Worm (Caenorhabditis elegans): ENCODE measurements around the gene F53F4.15.
A peak's percentile ranks its signal among the peaks of the same experiment; 100 is the strongest.

The F53F4.15 gene

DNA sequence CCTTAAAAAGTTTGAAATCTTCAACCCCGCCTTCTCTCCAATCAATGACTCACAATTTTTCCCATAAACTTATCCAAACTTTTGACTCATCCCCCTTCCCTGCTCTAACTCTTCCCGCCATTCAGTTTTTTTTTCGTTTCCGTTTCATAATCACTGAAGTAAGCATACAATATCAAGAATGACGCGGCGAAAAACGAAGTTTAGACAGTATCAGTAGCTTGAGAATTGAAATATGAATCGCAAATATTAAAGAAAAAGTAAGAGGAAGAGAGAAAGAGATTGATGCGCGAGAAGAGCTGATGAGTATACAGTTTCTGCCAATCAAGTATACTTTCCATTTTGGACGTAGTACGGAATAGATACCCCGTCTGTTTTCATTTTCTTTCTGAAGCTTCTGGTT is 43.3 kb upstream of the F53F4.15 start:
- TF ChIP-seq dmd-6 (GFP tag; IDR thresholded peaks at IDR 0.05) (peak; percentile 64; the same call in 1 of the 2 replicates), daf-16 (GFP tag; optimal IDR thresholded peaks at IDR 0.05) (no peak), daf-16 (tag; optimal IDR thresholded peaks at IDR 0.05) (peak; percentile 7), F37D6.2 (tag; optimal IDR thresholded peaks at IDR 0.05) (no peak), nhr-28 (tag; optimal IDR thresholded peaks at IDR 0.05) (peak; percentile 18), pqm-1 (tag; optimal IDR thresholded peaks at IDR 0.05) (peak; percentile 58), ctbp-1 (GFP tag; IDR thresholded peaks at IDR 0.05) (no peak), cey-2 (tag; optimal IDR thresholded peaks at IDR 0.05; ENCODE audit: borderline replicate concordance, insufficient read depth) (no peak), ceh-28 (tag; optimal IDR thresholded peaks at IDR 0.05) (no peak), Y75B8A.6 (GFP tag; IDR thresholded peaks at IDR 0.05) (no peak), F26F4.8 (GFP tag; conservative IDR thresholded peaks at IDR 0.05) (no peak), nhr-6 (tag; optimal IDR thresholded peaks at IDR 0.05) (no peak), nhr-77 (tag; optimal IDR thresholded peaks at IDR 0.05) (no peak), aly-2 (tag; optimal IDR thresholded peaks at IDR 0.05) (no peak)

DNA sequence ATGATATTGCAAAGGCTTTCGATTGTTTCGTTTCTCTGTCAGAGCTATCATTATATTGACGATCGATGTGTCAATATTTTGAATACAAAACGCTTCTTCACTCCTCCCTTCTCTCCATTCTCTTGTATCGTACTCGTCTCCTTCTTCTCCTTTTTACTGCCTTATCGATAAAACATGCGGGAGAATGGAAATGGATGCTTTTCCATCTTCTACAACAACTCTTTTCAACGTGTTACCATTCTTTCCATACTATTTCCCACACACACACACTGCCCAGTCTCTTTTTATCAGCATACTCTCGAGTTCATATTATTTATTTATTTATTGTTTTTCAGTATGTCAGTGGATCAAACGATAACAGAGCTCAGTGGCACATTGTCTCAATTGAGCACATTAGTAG is 42.1 kb upstream of the F53F4.15 start, which contains the start of gene C50B8.6:
Gene C50B8.6, plus strand, starts transcription at position 336 of the 400 bp plus-strand sequence.
- TF ChIP-seq ceh-20 (GFP tag; IDR thresholded peaks at IDR 0.05) (no peak), nhr-111 (GFP tag; optimal IDR thresholded peaks at IDR 0.05) (no peak), mes-2 (tag; optimal IDR thresholded peaks at IDR 0.05; ENCODE audit: poor library complexity, severe bottlenecking) (no peak), lin-39 (tag; optimal IDR thresholded peaks at IDR 0.05) (no peak), F49E8.2 (tag; optimal IDR thresholded peaks at IDR 0.05; ENCODE audit: borderline replicate concordance) (no peak), pqm-1 (tag; optimal IDR thresholded peaks at IDR 0.05) (peak; percentile 91), aha-1 (tag) (no peak), ceh-28 (tag; optimal IDR thresholded peaks at IDR 0.05) (no peak), mxl-3 (GFP tag; optimal IDR thresholded peaks at IDR 0.05) (peak; percentile 26), pha-4 (GFP tag; IDR thresholded peaks at IDR 0.05) (no peak), pha-4 (tag; optimal IDR thresholded peaks at IDR 0.05) (no peak), zfp-2 (tag; optimal IDR thresholded peaks at IDR 0.05) (no peak), dmd-6 (GFP tag; IDR thresholded peaks at IDR 0.05) (peak; percentile 41; the same call in 1 of the 2 replicates), dve-1 (tag; optimal IDR thresholded peaks at IDR 0.05; ENCODE audit: insufficient read depth) (peak; percentile 34), hif-1 (tag; optimal IDR thresholded peaks at IDR 0.05) (no peak), attf-4 (tag; optimal IDR thresholded peaks at IDR 0.05) (no peak), mep-1 (tag; optimal IDR thresholded peaks at IDR 0.05) (no peak), dpl-1 (GFP tag; optimal IDR thresholded peaks at IDR 0.05) (no peak), sdz-12 (GFP tag; optimal IDR thresholded peaks at IDR 0.05) (no peak), snpc-4 (tag; optimal IDR thresholded peaks at IDR 0.05) (no peak), nhr-237 (tag; optimal IDR thresholded peaks at IDR 0.05) (no peak), lin-13 (GFP tag; optimal IDR thresholded peaks at IDR 0.05) (no peak), php-3 (GFP tag; IDR thresholded peaks at IDR 0.05) (no peak), spr-1 (tag; optimal IDR thresholded peaks at IDR 0.05) (no peak), unc-62 (GFP tag; optimal IDR thresholded peaks at IDR 0.05 in 1 of 2) (peak in 1 of 2 experiments; percentile 64), unc-62 (tag; optimal IDR thresholded peaks at IDR 0.05) (no peak), daf-16 (GFP tag; optimal IDR thresholded peaks at IDR 0.05) (no peak), daf-16 (tag; optimal IDR thresholded peaks at IDR 0.05) (peak; percentile 77), hlh-11 (tag; optimal IDR thresholded peaks at IDR 0.05) (peak; percentile 36), nhr-28 (tag; optimal IDR thresholded peaks at IDR 0.05) (peak; percentile 50), ces-1 (GFP tag; optimal IDR thresholded peaks at IDR 0.05) (no peak)

DNA sequence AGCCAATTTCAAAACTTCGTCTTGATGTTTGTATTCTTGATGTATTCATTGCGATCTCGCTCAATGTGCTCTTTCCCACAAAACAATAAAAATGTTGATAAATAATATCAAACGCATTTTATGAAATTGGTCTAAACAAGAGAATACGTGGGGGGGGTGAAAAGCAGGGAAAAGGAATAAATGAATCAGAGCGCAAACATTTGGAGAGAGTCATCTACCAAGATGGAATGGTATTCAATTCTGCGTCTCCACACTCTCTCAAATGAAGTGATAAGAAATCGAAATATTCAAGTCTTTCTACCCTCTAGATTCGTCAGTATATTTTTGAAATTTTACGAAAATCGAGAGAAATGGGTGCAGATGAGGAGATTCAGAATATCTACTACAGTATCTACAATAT is 40.1 kb upstream of the F53F4.15 start, which contains the start of gene C50B8.5:
Gene C50B8.5, plus strand, starts transcription at position 273 of the 400 bp plus-strand sequence.
- TF ChIP-seq mep-1 (tag; optimal IDR thresholded peaks at IDR 0.05) (peak; percentile 8), ceh-82 (tag; optimal IDR thresholded peaks at IDR 0.05) (no peak), dmd-8 (GFP tag; IDR thresholded peaks at IDR 0.05) (no peak), pqm-1 (tag; optimal IDR thresholded peaks at IDR 0.05) (peak; percentile 63), dmd-6 (GFP tag; IDR thresholded peaks at IDR 0.05) (peak; percentile 8; the same call in 1 of the 2 replicates), daf-16 (GFP tag; optimal IDR thresholded peaks at IDR 0.05) (no peak), daf-16 (tag; optimal IDR thresholded peaks at IDR 0.05) (peak; percentile 70), unc-130 (GFP tag; optimal IDR thresholded peaks at IDR 0.05) (no peak), zip-11 (GFP tag; IDR thresholded peaks at IDR 0.05) (no peak), dve-1 (tag; optimal IDR thresholded peaks at IDR 0.05; ENCODE audit: insufficient read depth) (peak; percentile 65), mes-2 (tag; optimal IDR thresholded peaks at IDR 0.05; ENCODE audit: poor library complexity, severe bottlenecking) (peak; percentile 53), nhr-6 (tag; optimal IDR thresholded peaks at IDR 0.05) (peak; percentile 88), mdt-29 (GFP tag; IDR thresholded peaks at IDR 0.05) (no peak), unc-62 (GFP tag; optimal IDR thresholded peaks at IDR 0.05 in 1 of 2) (peak in 1 of 2 experiments; percentile 85), unc-62 (tag; optimal IDR thresholded peaks at IDR 0.05) (no peak), duxl-1 (tag; optimal IDR thresholded peaks at IDR 0.05; ENCODE audit: poor library complexity) (peak; percentile 0)
